Worm (Caenorhabditis elegans) whole organism, late embryonic: Measurements from ENCODE around the gene dnj-2.
A peak's percentile ranks its signal among the peaks of the same experiment; 100 is the strongest.

Source experiments
- C08G9.2 ChIP-seq: sonication (generic microtip); optimal IDR thresholded peaks from 2 replicates; lab custom pipeline; 2016; ENCODE audit warnings: mild to moderate bottlenecking, missing genetic modification characterization, moderate library complexity, missing compliant biosample characterization
- C38D4.7 ChIP-seq: fragments of 200-800 bp; sonication (Bioruptor generic); optimal IDR thresholded peaks from 2 replicates; lab custom pipeline; 2018; ENCODE audit warnings: mild to moderate bottlenecking, missing genetic modification characterization, moderate library complexity, missing compliant biosample characterization
- K09A11.1 ChIP-seq: sonication (generic microtip); optimal IDR thresholded peaks from 2 replicates; lab custom pipeline; 2017; ENCODE audit warnings: antibody characterized with exemption, mild to moderate bottlenecking, missing genetic modification characterization, missing compliant biosample characterization; ENCODE audit not compliant: insufficient read depth
- Y22D7AL.16 ChIP-seq: sonication (generic microtip); optimal IDR thresholded peaks from 2 replicates; lab custom pipeline; 2016; ENCODE audit warnings: missing genetic modification characterization, missing compliant biosample characterization
- ahr-1 ChIP-seq: sonication (generic microtip); optimal IDR thresholded peaks from 2 replicates; lab custom pipeline; 2016; ENCODE audit warnings: missing genetic modification characterization, missing compliant biosample characterization
- ceh-14 ChIP-seq: sonication (generic microtip); optimal IDR thresholded peaks from 2 replicates; lab custom pipeline; 2016; ENCODE audit warnings: missing genotype, missing genetic modification characterization, missing compliant biosample characterization
- ceh-18 ChIP-seq: sonication (generic microtip); optimal IDR thresholded peaks from 2 replicates; lab custom pipeline; 2016; ENCODE audit warnings: missing genetic modification characterization, missing compliant biosample characterization
- ceh-19 ChIP-seq: fragments of 200-800 bp; sonication (Bioruptor generic); optimal IDR thresholded peaks from 2 replicates; lab custom pipeline; 2018; ENCODE audit warnings: mild to moderate bottlenecking, missing genetic modification characterization, missing compliant biosample characterization
- ceh-2 ChIP-seq: sonication (generic microtip); optimal IDR thresholded peaks from 2 replicates; lab custom pipeline; 2016; ENCODE audit warnings: missing genotype, missing genetic modification characterization, missing compliant biosample characterization
- ceh-22 ChIP-seq: sonication (generic microtip); optimal IDR thresholded peaks from 2 replicates; lab custom pipeline; 2017; ENCODE audit warnings: missing biosample characterization, missing genetic modification characterization
- ceh-31 ChIP-seq: sonication (generic microtip); optimal IDR thresholded peaks from 2 replicates; lab custom pipeline; 2016; ENCODE audit warnings: missing genetic modification characterization, missing compliant biosample characterization
- ceh-45 ChIP-seq: fragments of 200-800 bp; sonication (Bioruptor generic); IDR thresholded peaks from 2 replicates; pipeline ENCODE4 v1.3.6; 2022; ENCODE audit warnings: missing genetic modification reagents, missing genetic modification characterization, missing compliant biosample characterization
- dmd-4 ChIP-seq: sonication (generic microtip); optimal IDR thresholded peaks from 2 replicates; lab custom pipeline; 2016; ENCODE audit warnings: borderline replicate concordance, missing genetic modification characterization, missing compliant biosample characterization
- dve-1 ChIP-seq: sonication (generic microtip); optimal IDR thresholded peaks from 2 replicates; lab custom pipeline; 2017; ENCODE audit warnings: antibody characterized with exemption, mild to moderate bottlenecking, missing genetic modification characterization, missing compliant biosample characterization
- elt-2 ChIP-seq: sonication (generic microtip); optimal IDR thresholded peaks from 2 replicates; lab custom pipeline; 2016; ENCODE audit warnings: missing genetic modification reagents, missing genetic modification characterization, missing compliant biosample characterization
- ets-4 ChIP-seq: sonication (generic microtip); optimal IDR thresholded peaks from 2 replicates; lab custom pipeline; 2016; ENCODE audit warnings: missing genetic modification characterization, missing compliant biosample characterization
- eyg-1 ChIP-seq: sonication (generic microtip); optimal IDR thresholded peaks from 2 replicates; lab custom pipeline; 2016; ENCODE audit warnings: missing genotype, missing genetic modification characterization, missing compliant biosample characterization
- fkh-6 ChIP-seq: sonication (generic microtip); optimal IDR thresholded peaks from 2 replicates; lab custom pipeline; 2016; ENCODE audit warnings: missing genetic modification characterization, missing compliant biosample characterization
- gmeb-2 ChIP-seq: sonication (generic microtip); optimal IDR thresholded peaks from 2 replicates; lab custom pipeline; 2016; ENCODE audit warnings: missing genetic modification characterization, inconsistent platforms, missing compliant biosample characterization
- hlh-30 ChIP-seq: sonication (generic microtip); optimal IDR thresholded peaks from 2 replicates; lab custom pipeline; 2017; ENCODE audit warnings: antibody characterized with exemption, missing genetic modification characterization, missing compliant biosample characterization; ENCODE audit not compliant: insufficient read depth
- hlh-8 ChIP-seq: sonication (generic microtip); optimal IDR thresholded peaks from 2 replicates; lab custom pipeline; 2016; ENCODE audit warnings: missing genotype, missing genetic modification characterization, missing compliant biosample characterization
- lim-6 ChIP-seq: sonication (generic microtip); optimal IDR thresholded peaks from 2 replicates; lab custom pipeline; 2016; ENCODE audit warnings: missing genetic modification characterization, missing compliant biosample characterization
- lin-11 ChIP-seq: fragments of 200-800 bp; sonication (Bioruptor generic); optimal IDR thresholded peaks from 2 replicates; lab custom pipeline; 2018; ENCODE audit warnings: mild to moderate bottlenecking, missing genetic modification characterization, missing compliant biosample characterization
- madf-2 ChIP-seq: sonication (generic microtip); optimal IDR thresholded peaks from 2 replicates; lab custom pipeline; 2017; ENCODE audit warnings: missing genetic modification characterization, missing compliant biosample characterization
- nfya-1 ChIP-seq: sonication (generic microtip); optimal IDR thresholded peaks from 2 replicates; lab custom pipeline; 2017; ENCODE audit warnings: missing genetic modification characterization, mild to moderate bottlenecking, missing compliant biosample characterization, antibody characterized with exemption, moderate library complexity
- nhr-11 ChIP-seq: fragments of 150-350 bp; optimal IDR thresholded peaks from 2 replicates; lab custom pipeline; 2014; ENCODE audit warnings: missing biosample characterization, missing genetic modification characterization
- nhr-232 ChIP-seq: sonication (generic microtip); optimal IDR thresholded peaks from 2 replicates; lab custom pipeline; 2016; ENCODE audit warnings: missing genetic modification characterization, missing compliant biosample characterization
- npax-4 ChIP-seq: sonication (generic microtip); optimal IDR thresholded peaks from 2 replicates; lab custom pipeline; 2016; ENCODE audit warnings: missing genetic modification characterization, missing compliant biosample characterization
- pag-3 ChIP-seq: sonication (generic microtip); optimal IDR thresholded peaks from 2 replicates; lab custom pipeline; 2016; ENCODE audit warnings: missing compliant biosample characterization, missing genetic modification characterization, borderline replicate concordance
- pat-9 ChIP-seq: fragments of 200-800 bp; sonication (Bioruptor generic); optimal IDR thresholded peaks from 2 replicates; lab custom pipeline; 2018; ENCODE audit warnings: mild to moderate bottlenecking, missing genetic modification characterization, moderate library complexity, missing compliant biosample characterization
- pha-4 ChIP-seq: fragments of 150-350 bp; optimal IDR thresholded peaks from 2 replicates; lab custom pipeline; 2018; ENCODE audit warnings: missing biosample characterization, missing genetic modification reagents, missing genetic modification characterization
- pqm-1 ChIP-seq: sonication (generic microtip); optimal IDR thresholded peaks from 2 replicates; lab custom pipeline; 2016; ENCODE audit warnings: missing genetic modification characterization, missing compliant biosample characterization
- pros-1 ChIP-seq: fragments of 150-350 bp; optimal IDR thresholded peaks from 2 replicates; lab custom pipeline; 2014; ENCODE audit warnings: missing biosample characterization, missing genetic modification reagents, missing genetic modification characterization
- ref-2 ChIP-seq: sonication (generic microtip); optimal IDR thresholded peaks from 2 replicates; lab custom pipeline; 2016; ENCODE audit warnings: missing genetic modification characterization, missing compliant biosample characterization
- rnt-1 ChIP-seq: sonication (generic microtip); optimal IDR thresholded peaks from 2 replicates; lab custom pipeline; 2016; ENCODE audit warnings: missing genetic modification characterization, missing compliant biosample characterization
- sox-2 ChIP-seq: fragments of 200-800 bp; sonication (Bioruptor generic); IDR thresholded peaks from 2 replicates; pipeline ENCODE4 v1.3.6; 2022; ENCODE audit warnings: missing genetic modification reagents, missing genetic modification characterization, missing compliant biosample characterization
- sox-4 ChIP-seq: sonication (generic microtip); optimal IDR thresholded peaks from 2 replicates; lab custom pipeline; 2017; ENCODE audit warnings: mild to moderate bottlenecking, missing genetic modification characterization, inconsistent platforms, missing compliant biosample characterization
- syd-9 ChIP-seq: sonication (generic microtip); optimal IDR thresholded peaks from 2 replicates; lab custom pipeline; 2016; ENCODE audit warnings: mild to moderate bottlenecking, missing genetic modification characterization, moderate library complexity, missing compliant biosample characterization
- tbx-2 ChIP-seq: sonication (generic microtip); optimal IDR thresholded peaks from 2 replicates; lab custom pipeline; 2016; ENCODE audit warnings: missing genetic modification characterization, missing compliant biosample characterization
- tbx-7 ChIP-seq: sonication (generic microtip); optimal IDR thresholded peaks from 2 replicates; lab custom pipeline; 2016; ENCODE audit warnings: missing genotype, missing genetic modification characterization, missing compliant biosample characterization
- unc-3 ChIP-seq, 2 experiments: fragments of 200-800 bp in 1 of 2; sonication (Bioruptor generic) in 1 of 2; sonication (generic microtip) in 1 of 2; conservative IDR thresholded peaks in 1 of 2; optimal IDR thresholded peaks in 1 of 2; 2 replicates each; pipeline versions ENCODE4 v1.3.6 to Lab custom; 2016 to 2022; ENCODE audit warnings: missing compliant biosample characterization in 2 of 2, missing genetic modification characterization in 2 of 2, missing genetic modification reagents in 1 of 2
- unc-42 ChIP-seq: sonication (generic microtip); optimal IDR thresholded peaks from 2 replicates; lab custom pipeline; 2016; ENCODE audit warnings: missing genotype, missing genetic modification characterization, missing compliant biosample characterization
- unc-55 ChIP-seq: sonication (generic microtip); optimal IDR thresholded peaks from 2 replicates; lab custom pipeline; 2017; ENCODE audit warnings: missing biosample characterization, missing genetic modification reagents, missing genetic modification characterization
- unc-86 ChIP-seq: sonication (generic microtip); optimal IDR thresholded peaks from 2 replicates; lab custom pipeline; 2016; ENCODE audit warnings: missing genetic modification characterization, missing compliant biosample characterization
- zip-5 ChIP-seq: sonication (generic microtip); optimal IDR thresholded peaks from 2 replicates; lab custom pipeline; 2016; ENCODE audit warnings: missing genetic modification characterization, missing compliant biosample characterization
- ztf-16 ChIP-seq: sonication (generic microtip); optimal IDR thresholded peaks from 2 replicates; lab custom pipeline; 2017; ENCODE audit warnings: missing genetic modification characterization, missing compliant biosample characterization

The dnj-2 gene

ce11 chrIV:11315688-11316087 is 1.9 kb upstream of the dnj-2 start:
- TF ChIP-seq pag-3 (no peak), npax-4 (no peak), ceh-19 (no peak), dmd-4 (tag; lab: Kevin White, UChicago) (no peak), pros-1 (tag; lab: Kevin White, UChicago) (no peak), eyg-1 (tag; lab: Kevin White, UChicago) (no peak), ceh-18 (tag; lab: Kevin White, UChicago) (no peak), gmeb-2 (no peak), ceh-45 (GFP tag; lab: Robert Waterston, UW) (no peak), hlh-8 (tag; lab: Kevin White, UChicago) (no peak), elt-2 (tag; lab: Kevin White, UChicago) (no peak), syd-9 (no peak), nhr-232 (no peak), unc-86 (tag; lab: Kevin White, UChicago) (no peak)

ce11 chrIV:11314885-11315284 is 1.1 kb upstream of the dnj-2 start, which contains the start of the genes B0035.3, B0035.22 and pfd-4:
Gene B0035.3 (minus strand): TSS chrIV:11314998.
Gene B0035.22 (plus strand): TSS chrIV:11315153.
Gene pfd-4 (plus strand): TSS chrIV:11315207.
- TF ChIP-seq C08G9.2 (tag; lab: Kevin White, UChicago) (peak; percentile 87), hlh-30 (tag; lab: Kevin White, UChicago) (no peak), rnt-1 (tag; lab: Kevin White, UChicago) (peak; percentile 53), gmeb-2 (no peak), unc-42 (tag; lab: Kevin White, UChicago) (peak; percentile 61), ceh-31 (peak; percentile 88), lim-6 (tag; lab: Kevin White, UChicago) (peak; percentile 23), C38D4.7 (GFP tag; lab: Kevin White, UChicago) (no peak), unc-55 (GFP tag; lab: Kevin White, UChicago) (no peak), ceh-2 (tag; lab: Kevin White, UChicago) (peak; percentile 79), elt-2 (tag; lab: Kevin White, UChicago) (peak; percentile 57), fkh-6 (peak; percentile 34), tbx-7 (peak; percentile 79), ets-4 (tag; lab: Kevin White, UChicago) (peak; percentile 84), pqm-1 (tag; lab: Kevin White, UChicago) (no peak), hlh-8 (tag; lab: Kevin White, UChicago) (peak; percentile 47), zip-5 (tag; lab: Kevin White, UChicago) (peak; percentile 61), pat-9 (no peak), dmd-4 (tag; lab: Kevin White, UChicago) (no peak), tbx-2 (tag; lab: Kevin White, UChicago) (peak; percentile 84), Y22D7AL.16 (tag; lab: Kevin White, UChicago) (no peak), ref-2 (peak; percentile 80), ceh-14 (no peak)

- no peak for TF ChIP-seq lim-6 (tag; lab: Kevin White, UChicago)
- no peak for TF ChIP-seq ceh-22 (tag; lab: Kevin White, UChicago)
- TF ChIP-seq unc-3 (GFP tag; conservative IDR thresholded peaks at IDR 0.05; lab: Robert Waterston, UW) = no peak
- no peak for TF ChIP-seq unc-3 (tag; optimal IDR thresholded peaks at IDR 0.05; lab: Kevin White, UChicago)
- TF ChIP-seq ref-2 = no peak
- no peak for TF ChIP-seq ceh-2 (tag; lab: Kevin White, UChicago)
- no peak for TF ChIP-seq ahr-1 (tag; lab: Kevin White, UChicago)
- no peak for TF ChIP-seq madf-2 (tag; lab: Kevin White, UChicago)
- TF ChIP-seq tbx-7 = no peak
- TF ChIP-seq ceh-14 = no peak
- no peak for TF ChIP-seq K09A11.1
- TF ChIP-seq pha-4 (tag; lab: Kevin White, UChicago) = no peak
- no peak for TF ChIP-seq nfya-1 (tag; lab: Kevin White, UChicago)
- no peak for TF ChIP-seq tbx-2 (tag; lab: Kevin White, UChicago)
- TF ChIP-seq nhr-11 = no peak
- TF ChIP-seq nhr-232 = no peak
- TF ChIP-seq sox-2 = no peak
- TF ChIP-seq dve-1 (tag; lab: Kevin White, UChicago) = no peak
- no peak for TF ChIP-seq lin-11 (tag; lab: Kevin White, UChicago)
- no peak for TF ChIP-seq ztf-16 (tag; lab: Kevin White, UChicago)
- no peak for TF ChIP-seq sox-4 (tag; lab: Kevin White, UChicago)
Measured at ce11 chrIV:11311484-11311883, 2.3 kb downstream of the dnj-2 start.
